Worm (Caenorhabditis elegans): Measurements from ENCODE around the gene C52B9.10.

C52B9.10 gene

DNA sequence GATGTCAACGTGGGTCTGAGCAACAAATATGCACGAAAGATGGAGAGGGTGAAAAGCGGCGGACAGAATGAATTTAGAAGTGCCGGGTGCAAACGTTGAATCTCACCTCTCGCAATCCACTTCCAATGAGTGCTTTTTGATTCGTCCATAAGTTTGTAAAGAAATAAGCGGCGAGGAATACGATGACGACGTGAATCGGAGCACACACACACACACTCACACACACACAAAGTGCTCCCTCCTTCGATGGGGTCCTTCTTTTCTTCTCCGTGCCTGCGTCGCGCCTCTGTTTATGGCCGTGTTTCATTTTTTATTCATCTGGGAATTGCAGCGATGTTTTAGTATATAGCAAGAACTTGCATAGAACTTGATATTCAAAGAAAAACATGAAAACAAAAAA, 23.7 kb downstream of the C52B9.10 start, which contains the start of gene paf-2:
paf-2 (minus strand) TSS at position 290 of the 400 bp plus-strand sequence.
- TF ChIP-seq tbx-2 (tag; optimal IDR thresholded peaks at IDR 0.05) (no peak), fkh-6 (tag; optimal IDR thresholded peaks at IDR 0.05) (no peak), rnt-1 (tag; optimal IDR thresholded peaks at IDR 0.05) (no peak), pha-2 (tag; optimal IDR thresholded peaks at IDR 0.05) (no peak), elt-4 (tag; optimal IDR thresholded peaks at IDR 0.05) (no peak), ceh-34 (tag; optimal IDR thresholded peaks at IDR 0.05) (no peak), elt-2 (tag; optimal IDR thresholded peaks at IDR 0.05) (no peak), nhr-232 (tag; optimal IDR thresholded peaks at IDR 0.05) (no peak), K09A11.1 (tag; optimal IDR thresholded peaks at IDR 0.05; ENCODE audit: insufficient read depth) (no peak), dmd-4 (tag; optimal IDR thresholded peaks at IDR 0.05; ENCODE audit: borderline replicate concordance) (no peak), syd-9 (tag; optimal IDR thresholded peaks at IDR 0.05) (no peak), eyg-1 (tag; optimal IDR thresholded peaks at IDR 0.05) (no peak), pqm-1 (tag; optimal IDR thresholded peaks at IDR 0.05) (no peak), ceh-18 (tag; optimal IDR thresholded peaks at IDR 0.05) (no peak)

DNA sequence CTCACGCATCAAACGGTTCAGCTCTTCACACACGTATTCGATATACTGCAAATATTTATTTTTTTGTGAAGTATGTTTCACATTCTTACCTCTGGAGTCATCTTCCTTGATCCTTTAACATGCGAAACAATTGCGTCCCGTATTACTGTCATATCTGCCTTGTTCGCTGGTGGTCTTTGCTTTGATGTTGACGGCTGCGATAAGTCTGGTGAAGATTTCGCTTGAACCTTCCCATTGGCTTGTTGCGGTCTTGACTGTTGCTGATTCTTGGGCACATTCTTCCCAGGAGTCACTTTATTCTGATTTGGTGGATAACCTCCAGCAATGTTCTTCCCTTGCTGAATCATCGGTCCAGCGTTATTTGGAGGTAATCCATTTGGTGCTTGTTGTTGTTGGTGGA, 29.5 kb downstream of the C52B9.10 start:
- TF ChIP-seq odd-2 (tag; optimal IDR thresholded peaks at IDR 0.05) (no peak), hlh-15 (tag; optimal IDR thresholded peaks at IDR 0.05) (no peak), syd-9 (tag; optimal IDR thresholded peaks at IDR 0.05) (no peak), sox-2 (GFP tag; IDR thresholded peaks at IDR 0.05) (no peak), Y22D7AL.16 (tag; optimal IDR thresholded peaks at IDR 0.05) (no peak), dmd-4 (tag; optimal IDR thresholded peaks at IDR 0.05; ENCODE audit: borderline replicate concordance) (no peak), ceh-24 (tag; optimal IDR thresholded peaks at IDR 0.05) (no peak), unc-86 (tag; optimal IDR thresholded peaks at IDR 0.05) (no peak), unc-3 (GFP tag; conservative IDR thresholded peaks at IDR 0.05) (no peak), unc-3 (tag; optimal IDR thresholded peaks at IDR 0.05) (no peak), C08G9.2 (tag; optimal IDR thresholded peaks at IDR 0.05) (no peak), elt-4 (tag; optimal IDR thresholded peaks at IDR 0.05) (no peak), hlh-30 (tag; optimal IDR thresholded peaks at IDR 0.05; ENCODE audit: insufficient read depth) (no peak), pqm-1 (tag; optimal IDR thresholded peaks at IDR 0.05) (no peak)

- TF ChIP-seq tbx-2 (tag; optimal IDR thresholded peaks at IDR 0.05) (no peak), K09A11.1 (tag; optimal IDR thresholded peaks at IDR 0.05; ENCODE audit: insufficient read depth) (no peak), zip-5 (tag; optimal IDR thresholded peaks at IDR 0.05) (no peak), fax-1 (tag; optimal IDR thresholded peaks at IDR 0.05) (no peak), ama-1 (optimal IDR thresholded peaks at IDR 0.05) (no peak), unc-3 (GFP tag; conservative IDR thresholded peaks at IDR 0.05) (no peak), unc-3 (tag; optimal IDR thresholded peaks at IDR 0.05) (no peak), hlh-15 (tag; optimal IDR thresholded peaks at IDR 0.05) (no peak), elt-2 (tag; optimal IDR thresholded peaks at IDR 0.05) (no peak), T23F11.4 (GFP tag; optimal IDR thresholded peaks at IDR 0.05) (no peak)
Measured at ce11 chrX:4306861-4307260, 33.1 kb downstream of the C52B9.10 start, which contains the start of gene pqn-15. pqn-15 (minus strand) TSS chrX:4306961.

- no peak for TF ChIP-seq pros-1 (tag; optimal IDR thresholded peaks at IDR 0.05)
- no peak for TF ChIP-seq sox-2 (GFP tag; IDR thresholded peaks at IDR 0.05)
- peak; percentile 24 for TF ChIP-seq ttx-3 (tag; optimal IDR thresholded peaks at IDR 0.05)
- no peak for TF ChIP-seq ceh-19 (GFP tag; optimal IDR thresholded peaks at IDR 0.05)
- TF ChIP-seq unc-42 (tag; optimal IDR thresholded peaks at IDR 0.05) = peak; percentile 18
- TF ChIP-seq fax-1 (tag; optimal IDR thresholded peaks at IDR 0.05) = no peak
- TF ChIP-seq odd-2 (tag; optimal IDR thresholded peaks at IDR 0.05) = no peak
- peak; percentile 64 for TF ChIP-seq ceh-48 (tag; optimal IDR thresholded peaks at IDR 0.05)
- TF ChIP-seq unc-55 (GFP tag; optimal IDR thresholded peaks at IDR 0.05) = peak; percentile 84
- TF ChIP-seq unc-86 (tag; optimal IDR thresholded peaks at IDR 0.05) = peak; percentile 5
- TF ChIP-seq F13H6.1 (tag; optimal IDR thresholded peaks at IDR 0.05) = no peak
- no peak for TF ChIP-seq ceh-9 (tag; optimal IDR thresholded peaks at IDR 0.05)
- TF ChIP-seq ceh-31 (tag; optimal IDR thresholded peaks at IDR 0.05) = peak; percentile 65
- TF ChIP-seq syd-9 (tag; optimal IDR thresholded peaks at IDR 0.05) = no peak
- TF ChIP-seq npax-4 (tag; optimal IDR thresholded peaks at IDR 0.05) = no peak
- no peak for TF ChIP-seq ceh-18 (tag; optimal IDR thresholded peaks at IDR 0.05)
- TF ChIP-seq nhr-11 (tag; optimal IDR thresholded peaks at IDR 0.05) = no peak
- no peak for TF ChIP-seq gmeb-2 (tag; optimal IDR thresholded peaks at IDR 0.05)
- peak; percentile 47 for TF ChIP-seq sdc-2 (tag; optimal IDR thresholded peaks at IDR 0.05)
- TF ChIP-seq eyg-1 (tag; optimal IDR thresholded peaks at IDR 0.05) = no peak
- peak; percentile 55 for TF ChIP-seq ceh-14 (tag; optimal IDR thresholded peaks at IDR 0.05)
- 0 out of 2 replicates have a peak, but pooled peaks have one; percentile 27 for TF ChIP-seq unc-3 (GFP tag; conservative IDR thresholded peaks at IDR 0.05)
- no peak for TF ChIP-seq unc-3 (tag; optimal IDR thresholded peaks at IDR 0.05)
- TF ChIP-seq ceh-22 (tag; optimal IDR thresholded peaks at IDR 0.05) = no peak
- TF ChIP-seq rnt-1 (tag; optimal IDR thresholded peaks at IDR 0.05) = no peak
- TF ChIP-seq lin-11 (tag; optimal IDR thresholded peaks at IDR 0.05) = no peak
- peak; percentile 32 for TF ChIP-seq ref-2 (tag; optimal IDR thresholded peaks at IDR 0.05)
- peak; percentile 26 for TF ChIP-seq ceh-34 (tag; optimal IDR thresholded peaks at IDR 0.05)
Measured at ce11 chrX:4307559-4308005, 33.9 kb downstream of the C52B9.10 start.
